Worm (Caenorhabditis elegans) whole organism, mixed stage, embryonic: ENCODE measurements around the gene ift-81.

Experiments used
- bed-3 ChIP-seq: fragments of 200-800 bp; sonication (Bioruptor generic); optimal IDR thresholded peaks from 3 replicates; lab custom pipeline; 2018; ENCODE audit warnings: mild to moderate bottlenecking, missing genetic modification characterization, moderate library complexity, missing compliant biosample characterization
- ceh-39 ChIP-seq: fragments of 150-350 bp; optimal IDR thresholded peaks from 2 replicates; lab custom pipeline; 2014; ENCODE audit warnings: missing biosample characterization, missing genetic modification characterization
- ces-1 ChIP-seq: fragments of 150-350 bp; optimal IDR thresholded peaks from 2 replicates; lab custom pipeline; 2014; ENCODE audit warnings: missing biosample characterization, missing genetic modification reagents, missing genetic modification characterization
- hlh-1 ChIP-seq: fragments of 150-350 bp; optimal IDR thresholded peaks from 2 replicates; lab custom pipeline; 2014; ENCODE audit warnings: missing biosample characterization, missing genetic modification reagents, missing genetic modification characterization
- lsy-2 ChIP-seq: fragments of 150-350 bp; optimal IDR thresholded peaks from 2 replicates; lab custom pipeline; 2014; ENCODE audit warnings: missing biosample characterization, missing genetic modification characterization
- mab-5 ChIP-seq: fragments of 150-350 bp; optimal IDR thresholded peaks from 2 replicates; lab custom pipeline; 2014; ENCODE audit warnings: missing biosample characterization, missing genetic modification characterization
- nhr-237 ChIP-seq: fragments of 150-350 bp; optimal IDR thresholded peaks from 2 replicates; lab custom pipeline; 2014; ENCODE audit warnings: missing biosample characterization, missing genetic modification characterization
- nhr-28 ChIP-seq: fragments of 150-350 bp; optimal IDR thresholded peaks from 2 replicates; lab custom pipeline; 2014; ENCODE audit warnings: missing biosample characterization, missing genetic modification characterization
- nhr-76 ChIP-seq: sonication (generic microtip); optimal IDR thresholded peaks from 2 replicates; lab custom pipeline; 2017; ENCODE audit warnings: missing biosample characterization, missing genetic modification characterization
- snpc-4 ChIP-seq: fragments of 150-350 bp; optimal IDR thresholded peaks from 2 replicates; lab custom pipeline; 2014; ENCODE audit warnings: missing biosample characterization, missing genetic modification characterization
- unc-39 ChIP-seq: fragments of 150-350 bp; optimal IDR thresholded peaks from 2 replicates; lab custom pipeline; 2014; ENCODE audit warnings: missing biosample characterization, missing genetic modification characterization
- unc-62 ChIP-seq: fragments of 150-350 bp; optimal IDR thresholded peaks from 2 replicates; lab custom pipeline; 2014; ENCODE audit warnings: missing biosample characterization, missing genetic modification reagents, missing genetic modification characterization

ce11 chrX:5278249-5278648 lies 20.1 kb upstream of the ift-81 start:
- TF ChIP-seq nhr-28 (tag; lab: Kevin White, UChicago): no peak
- no peak for TF ChIP-seq hlh-1 (tag; lab: Kevin White, UChicago)
- no peak for TF ChIP-seq unc-39 (tag; lab: Kevin White, UChicago)
- TF ChIP-seq nhr-76 (tag; lab: Kevin White, UChicago): no peak
- no peak for TF ChIP-seq mab-5 (tag; lab: Kevin White, UChicago)
- no peak for TF ChIP-seq ceh-39 (tag; lab: Kevin White, UChicago)
- TF ChIP-seq ces-1 (GFP tag; lab: Kevin White, UChicago): peak; percentile 95
- no peak for TF ChIP-seq bed-3
- TF ChIP-seq unc-62 (GFP tag; lab: Kevin White, UChicago): no peak
- no peak for TF ChIP-seq nhr-237
- TF ChIP-seq snpc-4: no peak
- no peak for TF ChIP-seq lsy-2 (tag; lab: Kevin White, UChicago)
